Fruit fly (Drosophila melanogaster) ovary, adult (tissue): Measurements from ENCODE around the gene CG5381.

ENCODE experiments used
- CG17801 ChIP-seq: fragments of 200-800 bp; optimal IDR thresholded peaks from 2 replicates; lab custom pipeline; 2019; ENCODE audit warnings: missing biosample characterization, mild to moderate bottlenecking, missing genetic modification characterization, moderate library complexity; ENCODE audit not compliant: partially characterized antibody

CG5381 gene

DNA sequence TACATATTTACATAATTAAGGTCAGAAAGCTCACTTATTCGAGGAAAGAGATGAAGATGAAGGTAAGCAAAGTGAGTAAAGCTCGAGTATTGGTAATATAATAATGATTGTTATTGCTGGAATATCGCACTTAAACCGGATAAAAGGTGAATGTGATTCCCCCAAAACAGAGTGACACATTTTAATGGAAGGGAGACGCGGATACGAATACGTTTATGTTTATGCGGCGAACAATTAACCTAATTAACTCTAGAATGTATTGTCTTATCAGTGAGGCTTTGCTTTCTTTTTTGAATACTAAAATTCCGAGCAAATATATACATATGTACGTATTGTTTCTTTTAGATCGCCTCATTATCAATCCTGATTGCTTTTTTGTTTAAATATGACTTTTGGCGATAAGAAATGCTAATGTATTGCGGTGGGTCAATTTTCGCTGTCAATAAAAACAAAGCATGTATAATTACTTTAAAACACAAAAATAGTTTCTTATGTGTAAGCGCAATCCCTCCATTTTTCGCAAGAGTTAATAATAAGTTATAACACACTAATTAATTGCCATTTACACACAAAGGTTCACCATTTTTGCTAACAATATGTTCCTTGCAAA, 17.3 kb downstream of the CG5381 start:
- no peak for TF ChIP-seq CG17801 (GFP tag; lab: Kevin White, UChicago)

DNA sequence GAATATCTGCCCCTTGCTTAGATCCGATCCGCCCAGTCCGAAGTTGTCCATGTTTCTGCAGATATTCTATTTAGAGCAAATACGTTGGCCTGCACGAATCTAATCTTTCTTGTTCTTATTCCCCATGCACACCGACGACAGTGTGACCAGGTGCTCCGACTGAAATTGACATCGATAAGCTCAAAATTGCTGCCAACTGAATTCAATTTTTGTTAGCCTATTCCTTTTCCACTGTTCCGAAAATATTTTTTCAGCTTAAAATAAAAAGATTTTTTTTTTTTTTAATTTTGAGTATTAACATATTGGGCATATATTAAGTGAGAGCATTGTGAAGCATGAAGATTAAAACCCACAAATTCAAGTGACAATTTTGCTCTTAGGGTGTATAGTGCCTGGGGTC, 19.1 kb downstream of the CG5381 start, which contains the start of gene nmd:
Gene nmd, minus strand, starts transcription at position 162 of the 400 bp plus-strand sequence.
- no peak for TF ChIP-seq CG17801 (GFP tag; lab: Kevin White, UChicago)

DNA sequence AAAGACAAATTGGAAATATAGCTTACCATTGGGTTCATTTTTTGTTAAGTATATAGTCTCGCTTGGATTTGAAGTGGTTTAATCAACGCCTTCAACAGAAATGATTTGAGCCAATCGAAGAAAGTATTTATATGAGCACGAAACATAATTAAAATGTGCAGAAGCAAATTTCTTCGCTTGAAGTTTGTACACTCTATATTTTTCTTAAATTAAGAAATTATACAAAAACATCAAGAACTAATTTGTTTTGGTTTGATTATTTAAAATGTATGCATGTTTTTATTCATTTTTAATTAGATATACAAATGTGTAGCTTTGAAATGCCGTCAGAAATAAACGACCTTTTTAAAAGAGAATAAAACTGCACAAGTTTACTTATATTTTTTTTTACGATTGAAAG, 21.0 kb downstream of the CG5381 start, which contains the start of gene CG13138:
Gene CG13138, minus strand, starts transcription at position 101 of the 400 bp plus-strand sequence.
- no peak for TF ChIP-seq CG17801 (GFP tag; lab: Kevin White, UChicago)

DNA sequence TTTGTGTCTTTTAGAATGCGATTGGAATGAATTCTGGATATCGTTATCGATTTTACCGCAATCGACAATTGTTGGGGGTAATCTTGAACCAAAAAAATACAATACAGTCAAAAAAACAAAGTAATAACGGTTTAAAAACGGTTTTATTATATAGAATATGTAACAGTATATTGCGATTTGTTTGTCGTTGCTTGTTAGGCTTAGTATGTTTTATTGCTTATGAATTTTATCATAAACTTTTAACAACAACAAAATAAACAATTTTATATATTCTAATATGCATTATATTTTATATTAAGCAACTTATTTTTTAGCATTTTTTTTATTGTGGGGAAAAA, 23.1 kb downstream of the CG5381 start, which contains the start of gene CYLD:
Gene CYLD, minus strand, starts transcription at position 38 of the 338 bp plus-strand sequence.
- TF ChIP-seq CG17801 (GFP tag; lab: Kevin White, UChicago), result peak; percentile 66

DNA sequence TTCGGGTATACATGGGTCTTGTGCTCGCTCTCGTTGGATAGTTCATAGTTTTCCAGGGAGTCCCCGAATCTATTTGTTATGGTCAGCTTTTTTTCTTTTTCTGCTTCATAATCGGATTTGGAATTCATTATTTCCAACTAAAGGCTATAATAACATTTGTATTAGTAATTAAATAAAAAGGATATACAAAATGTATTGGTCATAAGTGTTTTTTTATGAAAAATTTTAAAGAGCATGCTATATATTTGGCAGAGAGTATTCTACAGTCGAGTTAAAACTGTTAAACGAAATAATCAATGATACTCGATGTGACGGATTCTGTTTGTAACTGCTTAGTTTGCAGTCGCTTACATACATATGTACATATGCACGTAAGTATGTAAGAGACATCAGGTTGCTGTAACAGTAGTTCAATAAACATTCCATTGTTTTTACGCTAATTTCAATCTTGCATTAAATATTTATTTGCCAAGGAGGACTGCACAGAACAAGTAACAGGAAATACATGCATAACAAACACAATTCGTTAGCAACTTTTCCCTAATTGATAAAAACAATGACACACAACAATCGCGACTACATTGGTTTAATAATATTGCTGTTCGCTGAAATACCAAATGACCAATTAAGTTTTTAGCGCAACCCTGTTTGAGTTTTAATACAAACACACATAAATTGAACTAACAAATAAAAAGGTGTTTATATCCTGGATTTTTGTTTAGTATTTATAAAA, 23.7 kb downstream of the CG5381 start:
- no peak for TF ChIP-seq CG17801 (GFP tag; lab: Kevin White, UChicago)

DNA sequence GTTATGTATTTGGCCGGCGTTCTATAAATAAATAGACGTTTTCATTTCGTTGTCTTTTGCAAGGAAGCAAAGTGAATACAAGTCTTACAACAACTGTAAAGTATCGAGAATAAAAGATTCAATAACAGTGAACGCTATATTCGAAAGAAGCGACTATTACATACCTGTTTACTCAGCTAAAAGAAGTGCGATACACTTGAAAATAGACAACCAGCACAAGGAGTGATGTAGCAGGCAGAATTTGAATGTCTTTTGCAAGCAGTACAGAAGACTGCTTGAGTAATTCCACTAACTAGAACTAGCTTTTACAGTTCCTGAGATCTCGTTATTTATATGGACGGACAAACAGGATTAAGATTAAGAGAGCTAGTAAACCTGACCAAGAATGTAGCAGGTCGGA, 24.6 kb downstream of the CG5381 start:
- TF ChIP-seq CG17801 (GFP tag; lab: Kevin White, UChicago), result no peak

DNA sequence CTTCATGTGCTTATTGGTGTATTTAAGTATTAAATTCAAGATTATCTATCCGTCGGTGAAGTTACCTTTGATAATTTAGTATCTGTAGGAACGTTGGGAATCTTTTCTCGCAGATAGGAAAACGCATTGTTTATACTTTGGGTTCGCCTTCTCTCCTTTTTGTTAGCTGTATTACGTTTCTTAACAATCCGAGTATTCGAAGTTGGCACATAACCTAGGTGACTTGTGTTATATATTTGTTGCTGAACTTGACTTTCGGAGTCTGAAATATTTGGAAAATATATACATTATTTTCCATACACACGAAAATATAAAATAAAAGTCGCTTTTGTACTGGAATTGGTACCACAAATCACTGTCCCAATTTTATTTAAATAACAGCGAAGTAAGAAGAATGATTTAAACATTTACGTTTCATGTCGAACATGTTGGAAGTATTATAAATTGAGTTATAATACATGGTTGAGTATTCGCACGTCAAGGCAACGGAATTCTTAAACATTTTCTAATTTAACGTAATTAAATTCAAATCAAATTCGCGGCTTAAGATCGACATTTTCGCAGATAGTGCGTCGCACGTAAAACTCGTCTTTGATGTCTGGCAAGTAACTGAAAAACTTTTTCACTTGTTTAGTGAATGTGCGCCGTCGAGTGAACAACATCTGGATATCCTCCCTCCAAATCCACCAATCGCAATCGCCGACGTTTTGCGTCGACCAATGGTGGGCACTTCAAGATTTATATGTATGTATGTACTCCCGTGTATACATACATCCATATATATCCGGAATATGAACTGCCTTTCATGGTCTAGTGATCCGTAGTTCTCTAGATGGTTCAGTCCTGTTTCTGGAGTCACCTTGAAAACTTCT, 27.9 kb downstream of the CG5381 start, which contains the start of gene Hand:
Gene Hand, minus strand, starts transcription at position 588 of the 872 bp plus-strand sequence.
- no peak for TF ChIP-seq CG17801 (GFP tag; lab: Kevin White, UChicago)

DNA sequence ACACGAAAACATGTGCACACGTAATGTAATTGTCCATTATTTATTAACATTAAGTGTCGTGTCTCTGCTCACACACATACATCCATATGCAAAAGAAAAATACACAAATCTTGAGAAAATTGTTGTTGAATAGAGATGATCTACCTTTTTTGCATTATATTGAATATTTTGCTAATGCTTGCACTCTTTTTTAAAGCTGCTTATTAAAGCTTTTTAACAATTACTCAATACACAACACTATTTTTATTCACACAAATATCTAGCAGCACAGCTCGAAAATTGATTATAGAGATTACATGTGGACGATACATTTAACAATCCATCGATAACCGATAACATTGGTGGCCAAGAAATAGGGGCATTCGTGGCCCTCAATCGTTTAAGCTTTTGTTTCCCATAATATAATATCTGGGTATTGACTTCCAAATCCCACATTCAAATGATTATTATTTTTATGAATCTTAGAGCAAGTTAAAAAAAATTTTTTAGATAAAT, 30.8 kb downstream of the CG5381 start, which contains the start of gene Ufd4:
Gene Ufd4, minus strand, starts transcription at position 300 of the 495 bp plus-strand sequence.
- peak; percentile 65 for TF ChIP-seq CG17801 (GFP tag; lab: Kevin White, UChicago)

DNA sequence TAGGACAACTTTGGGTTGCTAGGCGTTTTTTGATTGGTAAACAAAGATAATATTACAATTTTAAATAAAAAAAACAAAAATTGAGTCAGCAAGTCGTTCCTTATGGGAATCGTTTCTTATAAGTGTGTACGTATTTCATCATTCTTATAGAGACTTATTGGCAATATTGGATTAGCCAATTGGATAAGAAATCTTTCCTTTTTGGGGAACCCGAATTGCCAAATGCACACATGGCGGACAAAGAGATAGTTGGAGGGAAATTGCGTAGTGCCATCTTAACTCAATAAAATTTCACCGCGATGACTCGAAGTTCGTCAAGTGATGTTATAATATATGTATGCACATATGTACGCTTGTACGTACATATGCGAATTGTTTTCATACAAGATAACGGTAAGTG, 31.6 kb downstream of the CG5381 start:
- TF ChIP-seq CG17801 (GFP tag; lab: Kevin White, UChicago), result no peak

DNA sequence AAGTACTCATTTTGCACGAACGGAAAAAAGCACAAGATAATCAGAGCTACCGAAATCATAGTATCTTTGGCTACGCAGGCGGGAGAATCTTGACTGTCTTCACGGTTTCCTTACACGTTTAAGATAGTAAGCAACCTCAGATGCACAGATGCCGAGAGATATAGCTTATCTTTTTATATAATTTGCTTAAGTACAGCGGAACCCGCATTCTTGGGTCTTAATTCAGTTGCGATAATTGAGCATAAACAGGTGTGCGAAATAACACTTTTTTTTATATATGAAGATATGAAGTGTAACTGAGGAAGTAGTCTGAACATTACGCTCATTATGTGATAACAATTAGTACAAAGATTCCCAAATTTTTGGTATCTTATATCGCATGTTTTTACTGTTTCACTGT, 42.1 kb downstream of the CG5381 start, which contains the start of gene CG34043:
Gene CG34043, minus strand, starts transcription at position 101 of the 400 bp plus-strand sequence.
- TF ChIP-seq CG17801 (GFP tag; lab: Kevin White, UChicago), result no peak

DNA sequence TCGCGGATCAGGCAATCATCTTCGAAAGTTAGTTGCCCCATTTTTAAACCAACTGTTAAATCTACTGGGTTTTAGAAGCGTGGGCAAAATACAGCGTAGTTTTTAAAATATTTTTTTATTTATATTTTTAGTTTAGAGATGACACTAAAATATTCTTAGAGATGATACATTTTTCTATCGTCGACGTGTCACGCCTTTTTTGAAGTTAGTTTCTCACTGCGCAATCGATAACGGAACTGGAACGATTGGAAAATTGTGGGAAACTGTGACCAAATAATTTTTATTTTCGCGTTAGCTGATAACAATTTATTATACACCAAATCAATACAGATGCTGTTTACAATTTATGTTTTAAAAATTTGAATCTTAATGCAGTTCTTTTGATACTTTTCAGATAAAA, 44.2 kb downstream of the CG5381 start, which contains the start of gene Utx:
Gene Utx, minus strand, starts transcription at position 154 of the 400 bp plus-strand sequence.
- TF ChIP-seq CG17801 (GFP tag; lab: Kevin White, UChicago), result peak; percentile 26

DNA sequence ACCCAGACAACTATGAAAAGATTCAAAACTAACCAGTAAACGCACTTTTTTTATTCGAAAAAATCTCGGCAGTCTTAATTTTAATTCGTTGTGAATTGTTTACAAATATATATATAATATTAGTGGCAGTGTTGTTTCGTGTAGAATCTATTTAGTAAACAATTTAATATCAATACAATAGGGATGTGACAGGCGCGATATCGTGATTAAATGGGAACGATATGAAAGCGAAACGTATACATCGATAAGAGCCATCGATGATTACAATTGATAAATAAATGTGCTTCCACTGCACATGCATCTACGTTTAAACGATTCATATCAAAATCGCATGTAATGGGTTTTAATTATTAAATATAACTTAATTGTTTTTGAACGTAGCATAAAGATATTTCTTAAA, 45.5 kb downstream of the CG5381 start:
- peak; percentile 37 for TF ChIP-seq CG17801 (GFP tag; lab: Kevin White, UChicago)

DNA sequence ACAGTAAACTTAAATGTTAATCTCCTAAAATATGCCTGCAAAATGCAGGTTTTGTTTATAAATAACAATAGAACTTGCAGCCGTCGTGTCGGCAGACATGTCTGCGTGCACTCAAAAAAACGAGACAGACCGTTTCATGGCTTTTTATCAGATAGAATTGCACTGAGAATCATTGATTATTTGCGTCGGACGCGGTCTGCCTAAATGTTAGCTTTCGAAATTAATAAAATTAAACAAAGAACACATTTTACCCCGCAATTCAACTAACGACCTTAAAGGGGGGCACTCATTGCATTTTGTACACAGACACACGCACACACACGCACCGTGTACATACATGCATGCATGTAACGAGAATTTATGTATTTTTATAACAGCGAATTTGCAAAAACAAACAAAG, 46.1 kb downstream of the CG5381 start:
- TF ChIP-seq CG17801 (GFP tag; lab: Kevin White, UChicago), result no peak

DNA sequence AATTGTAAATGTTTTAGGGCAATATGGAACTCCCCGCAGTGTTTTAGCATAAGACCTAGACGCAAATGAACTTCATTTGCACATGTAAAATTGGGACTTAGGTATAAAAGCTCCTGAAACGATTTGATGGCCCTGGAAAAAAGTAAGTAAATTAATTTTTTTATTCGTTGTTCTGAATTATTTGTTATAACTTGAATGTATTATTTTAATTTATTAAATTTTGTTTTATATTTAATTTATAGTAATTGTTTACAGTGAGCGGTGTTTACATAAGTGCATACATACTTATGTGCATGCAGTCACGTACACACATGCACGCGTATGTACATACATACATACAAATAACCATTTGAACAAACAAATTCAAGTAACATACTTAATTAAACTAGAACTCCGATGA, 46.5 kb downstream of the CG5381 start:
- peak; percentile 79 for TF ChIP-seq CG17801 (GFP tag; lab: Kevin White, UChicago)
